Worm (Caenorhabditis elegans): Measurements from ENCODE around the gene clec-229.

DNA sequence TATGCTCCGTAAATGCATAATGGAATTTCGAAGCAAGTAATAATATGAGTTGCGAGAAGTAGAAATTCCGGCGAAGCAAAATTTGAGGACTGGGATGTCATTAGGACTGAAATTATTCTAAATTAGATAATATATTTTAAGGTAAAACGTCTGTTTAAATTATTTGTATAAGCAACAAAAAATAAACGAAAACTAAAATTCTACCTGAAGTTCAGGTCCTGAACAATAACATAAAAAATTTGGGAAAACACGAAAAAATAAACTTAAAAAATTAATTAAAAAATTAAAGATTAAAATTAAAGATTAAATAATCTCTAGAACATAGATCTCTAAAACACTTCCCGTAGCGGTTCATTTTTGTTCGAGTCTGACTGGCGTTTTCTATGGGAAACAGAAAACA lies 38.5 kb upstream of the clec-229 start, which contains the start of gene srh-251:
- no peak for TF ChIP-seq tab-1 (GFP tag; IDR thresholded peaks at IDR 0.05)
- no peak for TF ChIP-seq ref-1 (GFP tag; conservative IDR thresholded peaks at IDR 0.05)
- TF ChIP-seq flt-1 (GFP tag; IDR thresholded peaks at IDR 0.05) = no peak
- TF ChIP-seq med-1 (GFP tag; optimal IDR thresholded peaks at IDR 0.05; ENCODE audit: insufficient read depth) = no peak
- no peak for TF ChIP-seq cog-1 (tag; optimal IDR thresholded peaks at IDR 0.05)
- TF ChIP-seq T22C8.4 (GFP tag; IDR thresholded peaks at IDR 0.05) = no peak
- TF ChIP-seq ztf-29 (GFP tag; IDR thresholded peaks at IDR 0.05) = no peak
- TF ChIP-seq ztf-23 (GFP tag; IDR thresholded peaks at IDR 0.05) = no peak
- TF ChIP-seq klf-2 (GFP tag; conservative IDR thresholded peaks at IDR 0.05) = no peak
